Worm (Caenorhabditis elegans) whole organism, midembryonic: Measurements from ENCODE around the gene C09E8.1.

Experiments used
- T22C8.4 ChIP-seq: fragments of 200-800 bp; sonication (Bioruptor generic); IDR thresholded peaks from 2 replicates; pipeline ENCODE4 v1.3.6; 2022; ENCODE audit warnings: missing genetic modification characterization, missing compliant biosample characterization
- cog-1 ChIP-seq: sonication (generic microtip); optimal IDR thresholded peaks from 2 replicates; lab custom pipeline; 2016; ENCODE audit warnings: missing genetic modification characterization, missing compliant biosample characterization
- flt-1 ChIP-seq: fragments of 200-800 bp; sonication (Bioruptor generic); IDR thresholded peaks from 2 replicates; pipeline ENCODE4 v1.3.6; 2022; ENCODE audit warnings: missing genetic modification characterization, missing compliant biosample characterization
- med-1 ChIP-seq: sonication (generic microtip); optimal IDR thresholded peaks from 2 replicates; lab custom pipeline; 2017; ENCODE audit warnings: missing genetic modification characterization, mild to moderate bottlenecking, missing compliant biosample characterization, antibody characterized with exemption, missing genetic modification reagents; ENCODE audit not compliant: insufficient read depth
- ref-1 ChIP-seq: fragments of 200-800 bp; sonication (Bioruptor generic); conservative IDR thresholded peaks from 2 replicates; pipeline ENCODE4 v1.3.6; 2022; ENCODE audit warnings: missing genetic modification reagents, missing genetic modification characterization, missing compliant biosample characterization
- ztf-23 ChIP-seq: fragments of 200-800 bp; sonication (Bioruptor generic); IDR thresholded peaks from 2 replicates; pipeline ENCODE4 v1.3.6; 2022; ENCODE audit warnings: missing genetic modification reagents, missing genetic modification characterization, missing compliant biosample characterization
- ztf-29 ChIP-seq: fragments of 200-800 bp; sonication (Bioruptor generic); IDR thresholded peaks from 2 replicates; pipeline ENCODE4 v1.3.6; 2022; ENCODE audit warnings: missing genetic modification reagents, missing genetic modification characterization, missing compliant biosample characterization

DNA sequence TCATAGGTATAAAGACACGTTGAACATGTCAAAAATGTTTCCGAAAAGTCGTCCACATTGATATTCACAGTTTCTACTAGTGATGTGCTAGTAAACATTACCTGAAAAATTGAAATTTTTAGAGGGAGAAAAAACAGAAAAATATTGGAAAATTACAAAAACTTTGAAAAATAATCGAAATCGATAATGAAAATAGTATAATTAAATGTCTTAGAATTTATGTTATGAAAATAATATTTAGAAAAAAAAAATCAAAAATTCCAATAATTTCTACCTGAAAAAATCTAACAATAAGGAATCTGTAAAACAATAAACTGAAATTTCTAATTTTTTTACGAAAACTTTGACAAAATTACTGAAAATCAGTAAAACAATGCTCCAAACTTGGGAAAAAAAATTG, 45.7 kb downstream of the C09E8.1 start, which contains the start of gene nhl-3:
- TF ChIP-seq T22C8.4 (no peak), flt-1 (GFP tag; lab: Robert Waterston, UW) (no peak), cog-1 (tag; lab: Kevin White, UChicago) (no peak), ztf-23 (GFP tag; lab: Robert Waterston, UW) (no peak), med-1 (GFP tag; lab: Kevin White, UChicago) (no peak), ref-1 (GFP tag; lab: Robert Waterston, UW) (no peak), ztf-29 (no peak)
